Fruit fly (Drosophila melanogaster) S2 (cell line): Measurements from ENCODE around the gene Neb-cGP.

Source experiments
- CG8478 ChIP-seq: fragments of >200 bp; optimal IDR thresholded peaks from 2 replicates; lab custom pipeline; 2018
- CTCF ChIP-seq, 2 experiments: fragments of >200 bp; optimal IDR thresholded peaks; 2 replicates each; lab custom pipeline; 2018

- no peak for TF ChIP-seq CTCF (optimal IDR thresholded peaks at IDR 0.05; lab: Kevin White, UChicago)
- no peak for TF ChIP-seq CG8478
Measured at dm6 chrX:10486144-10487030, 25.9 kb downstream of the Neb-cGP start.
